In the genomic region with DNA sequence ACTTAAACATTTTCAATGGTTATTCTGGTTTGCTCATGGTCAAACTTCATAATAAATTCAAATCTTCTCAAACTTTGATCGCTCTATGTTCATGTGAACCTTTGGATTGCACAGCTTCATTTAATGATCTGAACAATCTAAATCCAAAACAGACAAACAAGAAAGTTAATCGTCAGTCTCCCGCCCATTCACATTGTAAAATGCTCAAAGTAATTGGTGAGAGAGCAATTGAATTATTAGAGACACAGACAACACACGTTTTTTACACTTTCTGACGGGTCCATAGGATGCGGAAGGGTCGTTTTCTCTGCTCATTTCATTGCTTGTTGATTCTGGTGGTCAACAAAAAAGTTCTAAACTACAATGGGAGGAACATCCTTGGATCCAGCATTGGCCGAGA, we compare ENCODE assay signal across 2 worm cellular contexts.
A peak's percentile ranks its signal among the peaks of the same experiment; 100 is the strongest.
TF ChIP-seq lines count a peak whose summit lies in the region.

A gene (plus strand): TSS at position 301 of the 400 bp plus-strand sequence.

TF ChIP-seq in whole organism, L1 larva, 84 proteins besides CTCF, POLR2A, EP300 and RAD21:
- TF ChIP-seq jun-1 (tag; optimal IDR thresholded peaks at IDR 0.05; lab: Kevin White, UChicago): no peak
- no peak for TF ChIP-seq pqm-1 (tag; optimal IDR thresholded peaks at IDR 0.05; lab: Kevin White, UChicago)
- no peak for TF ChIP-seq elt-2 (tag; optimal IDR thresholded peaks at IDR 0.05; lab: Kevin White, UChicago)
- TF ChIP-seq nhr-71 (tag; optimal IDR thresholded peaks at IDR 0.05; lab: Kevin White, UChicago): peak; percentile 19
- peak; percentile 19; the same call in 1 of the 2 replicates for TF ChIP-seq nhr-19 (GFP tag; conservative IDR thresholded peaks at IDR 0.05; lab: Robert Waterston, UW)
- TF ChIP-seq zag-1 (tag; optimal IDR thresholded peaks at IDR 0.05; lab: Kevin White, UChicago): no peak
- no peak for TF ChIP-seq aly-2 (tag; optimal IDR thresholded peaks at IDR 0.05; lab: Kevin White, UChicago)
- no peak for TF ChIP-seq hpl-2 (GFP tag; optimal IDR thresholded peaks at IDR 0.05; lab: Kevin White, UChicago)
- TF ChIP-seq lin-14 (GFP tag; optimal IDR thresholded peaks at IDR 0.05; lab: Kevin White, UChicago): peak; percentile 37
- TF ChIP-seq fos-1 (tag; optimal IDR thresholded peaks at IDR 0.05; lab: Kevin White, UChicago): no peak
- TF ChIP-seq lin-15B (tag; optimal IDR thresholded peaks at IDR 0.05; lab: Kevin White, UChicago): no peak
- TF ChIP-seq egl-13 (tag; optimal IDR thresholded peaks at IDR 0.05; lab: Kevin White, UChicago): no peak
- peak; percentile 20 for TF ChIP-seq rnt-1 (tag; optimal IDR thresholded peaks at IDR 0.05; lab: Kevin White, UChicago)
- TF ChIP-seq sptf-1 (tag; optimal IDR thresholded peaks at IDR 0.05; lab: Kevin White, UChicago): no peak
- no peak for TF ChIP-seq nhr-20 (tag; optimal IDR thresholded peaks at IDR 0.05; lab: Kevin White, UChicago)
- peak; percentile 70 for TF ChIP-seq dsc-1 (tag; optimal IDR thresholded peaks at IDR 0.05; lab: Kevin White, UChicago)
- no peak for TF ChIP-seq ceh-90 (tag; optimal IDR thresholded peaks at IDR 0.05; lab: Kevin White, UChicago)

TF ChIP-seq in whole organism, L3 larva, 47 proteins besides CTCF, POLR2A, EP300 and RAD21:
- TF ChIP-seq ztf-11 (tag; optimal IDR thresholded peaks at IDR 0.05; lab: Kevin White, UChicago) (no peak), egl-5 (tag; optimal IDR thresholded peaks at IDR 0.05; lab: Kevin White, UChicago) (peak; percentile 13)
